Worm (Caenorhabditis elegans) whole organism, L4 larva: ENCODE measurements around the gene F20C5.7.

Source experiments
- D1046.2 ChIP-seq: fragments of 200-800 bp; sonication (Bioruptor generic); IDR thresholded peaks from 2 replicates; pipeline ENCODE4 v1.3.6; 2022; ENCODE audit warnings: missing genetic modification characterization, missing compliant biosample characterization
- F10B5.3 ChIP-seq: sonication (generic microtip); optimal IDR thresholded peaks from 2 replicates; lab custom pipeline; 2016; ENCODE audit warnings: mild to moderate bottlenecking, missing genetic modification characterization, missing compliant biosample characterization
- F44E2.7 ChIP-seq: fragments of 200-800 bp; sonication (Bioruptor generic); IDR thresholded peaks from 2 replicates; pipeline ENCODE4 v2.1.2; 2022; ENCODE audit warnings: missing genetic modification characterization, missing compliant biosample characterization
- F49E8.2 ChIP-seq: sonication (generic microtip); optimal IDR thresholded peaks from 2 replicates; lab custom pipeline; 2016; ENCODE audit warnings: missing compliant biosample characterization, mild to moderate bottlenecking, missing genetic modification characterization, borderline replicate concordance
- R02D3.7 ChIP-seq: fragments of 150-350 bp; sonication (generic microtip); optimal IDR thresholded peaks from 3 replicates; lab custom pipeline; 2014; ENCODE audit warnings: missing biosample characterization, missing genetic modification characterization
- T20F7.1 ChIP-seq: fragments of 200-800 bp; sonication (Bioruptor generic); optimal IDR thresholded peaks from 2 replicates; lab custom pipeline; 2018; ENCODE audit warnings: mild to moderate bottlenecking, missing genetic modification characterization, missing compliant biosample characterization
- T26A8.4 ChIP-seq: fragments of 200-800 bp; sonication (Bioruptor generic); IDR thresholded peaks from 2 replicates; pipeline ENCODE4 v1.3.6; 2022; ENCODE audit warnings: missing genetic modification characterization, missing compliant biosample characterization
- Y105C5A.15 ChIP-seq: fragments of 200-800 bp; sonication (Bioruptor generic); IDR thresholded peaks from 2 replicates; pipeline ENCODE4 v1.3.6; 2022; ENCODE audit warnings: missing genetic modification characterization, missing compliant biosample characterization
- ZK546.5 ChIP-seq, 2 experiments: sonication (generic microtip); optimal IDR thresholded peaks; 2 replicates each; lab custom pipeline; 2017; ENCODE audit warnings: missing biosample characterization in 2 of 2, missing genetic modification characterization in 2 of 2
- aha-1 ChIP-seq: fragments of 150-350 bp; peaks from one replicate; lab custom pipeline; 2014; ENCODE audit warnings: missing biosample characterization, missing genetic modification characterization
- aly-2 ChIP-seq: sonication (generic microtip); optimal IDR thresholded peaks from 2 replicates; lab custom pipeline; 2018; ENCODE audit warnings: missing biosample characterization, missing genetic modification characterization
- ama-1 ChIP-seq: fragments of 150-350 bp; optimal IDR thresholded peaks from 2 replicates; lab custom pipeline; 2014; ENCODE audit warnings: inconsistent platforms, mixed read lengths
- arid-1 ChIP-seq: fragments of 200-800 bp; sonication (Bioruptor generic); conservative IDR thresholded peaks from 2 replicates; pipeline ENCODE4 v1.3.6; 2022; ENCODE audit warnings: missing genetic modification reagents, missing genetic modification characterization, missing compliant biosample characterization
- attf-4 ChIP-seq: sonication (generic microtip); optimal IDR thresholded peaks from 3 replicates; lab custom pipeline; 2017; ENCODE audit warnings: missing biosample characterization, missing genetic modification characterization
- ceh-20 ChIP-seq: fragments of 200-800 bp; sonication (Bioruptor generic); IDR thresholded peaks from 2 replicates; pipeline ENCODE4 v1.3.6; 2022; ENCODE audit warnings: missing genetic modification reagents, missing genetic modification characterization, missing compliant biosample characterization
- ceh-32 ChIP-seq: sonication (generic microtip); optimal IDR thresholded peaks from 2 replicates; lab custom pipeline; 2016; ENCODE audit warnings: mild to moderate bottlenecking, missing genetic modification characterization, missing compliant biosample characterization; ENCODE audit not compliant: poor library complexity
- ceh-62 ChIP-seq: sonication (generic microtip); optimal IDR thresholded peaks from 2 replicates; lab custom pipeline; 2017; ENCODE audit warnings: missing biosample characterization, missing genetic modification characterization
- ceh-82 ChIP-seq: sonication (generic microtip); optimal IDR thresholded peaks from 2 replicates; lab custom pipeline; 2017; ENCODE audit warnings: missing biosample characterization, missing genetic modification characterization
- ctbp-1 ChIP-seq: fragments of 200-800 bp; sonication (Bioruptor generic); IDR thresholded peaks from 2 replicates; pipeline ENCODE4 v1.3.6; 2022; ENCODE audit warnings: missing genetic modification reagents, missing genetic modification characterization, missing compliant biosample characterization
- daf-16 ChIP-seq, 3 experiments: sonication (generic microtip); optimal IDR thresholded peaks; 2 replicates each; lab custom pipeline; 2016 to 2017; ENCODE audit warnings: missing genetic modification characterization in 3 of 3, missing genetic modification reagents in 3 of 3, mild to moderate bottlenecking in 2 of 3, missing compliant biosample characterization in 2 of 3, missing biosample characterization in 1 of 3, moderate library complexity in 1 of 3
- daf-8 ChIP-seq: fragments of 200-800 bp; sonication (Bioruptor generic); IDR thresholded peaks from 2 replicates; pipeline ENCODE4 v1.3.6; 2022; ENCODE audit warnings: missing genetic modification characterization, missing compliant biosample characterization
- dve-1 ChIP-seq: sonication (generic microtip); optimal IDR thresholded peaks from 2 replicates; lab custom pipeline; 2017; ENCODE audit warnings: antibody characterized with exemption, mild to moderate bottlenecking, missing genetic modification characterization, missing compliant biosample characterization; ENCODE audit not compliant: insufficient read depth
- hlh-11 ChIP-seq: fragments of 200-800 bp; sonication (Bioruptor generic); optimal IDR thresholded peaks from 2 replicates; lab custom pipeline; 2018; ENCODE audit warnings: mild to moderate bottlenecking, missing genetic modification characterization, missing compliant biosample characterization
- hmg-1.1 ChIP-seq: fragments of 200-800 bp; sonication (Bioruptor generic); IDR thresholded peaks from 2 replicates; pipeline ENCODE4 v1.3.6; 2022; ENCODE audit warnings: missing genetic modification reagents, missing genetic modification characterization, missing compliant biosample characterization
- lim-7 ChIP-seq: fragments of 200-800 bp; sonication (Bioruptor generic); IDR thresholded peaks from 2 replicates; pipeline ENCODE4 v1.3.6; 2022; ENCODE audit warnings: missing genetic modification characterization, missing compliant biosample characterization
- lin-1 ChIP-seq: fragments of 200-800 bp; sonication (Bioruptor generic); IDR thresholded peaks from 2 replicates; pipeline ENCODE4 v1.3.6; 2022; ENCODE audit warnings: missing genetic modification reagents, missing genetic modification characterization, missing compliant biosample characterization
- lin-13 ChIP-seq: fragments of 150-350 bp; optimal IDR thresholded peaks from 2 replicates; lab custom pipeline; 2014; ENCODE audit warnings: missing biosample characterization, missing genetic modification reagents, missing genetic modification characterization
- lin-39 ChIP-seq: fragments of 150-350 bp; optimal IDR thresholded peaks from 2 replicates; lab custom pipeline; 2014; ENCODE audit warnings: missing biosample characterization, missing genetic modification reagents, missing genetic modification characterization
- mdt-29 ChIP-seq: fragments of 200-800 bp; sonication (Bioruptor generic); IDR thresholded peaks from 2 replicates; pipeline ENCODE4 v1.3.6; 2022; ENCODE audit warnings: missing genetic modification reagents, missing genetic modification characterization, missing compliant biosample characterization
- mes-2 ChIP-seq: sonication (generic microtip); optimal IDR thresholded peaks from 2 replicates; lab custom pipeline; 2016; ENCODE audit warnings: missing genotype, mild to moderate bottlenecking, missing genetic modification characterization, missing compliant biosample characterization; ENCODE audit not compliant: poor library complexity, severe bottlenecking
- mxl-3 ChIP-seq: fragments of 200-800 bp; sonication (Bioruptor generic); optimal IDR thresholded peaks from 2 replicates; lab custom pipeline; 2018; ENCODE audit warnings: mild to moderate bottlenecking, missing genetic modification characterization, missing compliant biosample characterization
- nhr-10 ChIP-seq: fragments of 150-350 bp; optimal IDR thresholded peaks from 2 replicates; lab custom pipeline; 2014; ENCODE audit warnings: missing biosample characterization, missing genetic modification characterization
- nhr-11 ChIP-seq: fragments of 150-350 bp; optimal IDR thresholded peaks from 2 replicates; lab custom pipeline; 2014; ENCODE audit warnings: missing biosample characterization, missing genetic modification characterization
- nhr-111 ChIP-seq: fragments of 200-800 bp; sonication (Bioruptor generic); optimal IDR thresholded peaks from 2 replicates; lab custom pipeline; 2018; ENCODE audit warnings: mild to moderate bottlenecking, missing genetic modification characterization, missing compliant biosample characterization
- nhr-237 ChIP-seq: sonication (generic microtip); optimal IDR thresholded peaks from 2 replicates; lab custom pipeline; 2017; ENCODE audit warnings: missing biosample characterization, missing genetic modification characterization
- nhr-25 ChIP-seq: sonication (generic microtip); optimal IDR thresholded peaks from 2 replicates; lab custom pipeline; 2017; ENCODE audit warnings: missing genetic modification characterization, mild to moderate bottlenecking, missing compliant biosample characterization, antibody characterized with exemption, moderate library complexity, borderline replicate concordance; ENCODE audit not compliant: insufficient read depth
- nhr-6 ChIP-seq: fragments of 150-350 bp; optimal IDR thresholded peaks from 2 replicates; lab custom pipeline; 2014; ENCODE audit warnings: missing biosample characterization, missing genetic modification characterization
- nhr-76 ChIP-seq: fragments of 150-350 bp; optimal IDR thresholded peaks from 2 replicates; lab custom pipeline; 2014; ENCODE audit warnings: missing biosample characterization, missing genetic modification characterization
- nhr-77 ChIP-seq: fragments of 150-350 bp; optimal IDR thresholded peaks from 2 replicates; lab custom pipeline; 2014; ENCODE audit warnings: missing biosample characterization, missing genetic modification characterization
- pha-4 ChIP-seq, 2 experiments: fragments of 150-350 bp in 1 of 2; fragments of 200-800 bp in 1 of 2; sonication (Bioruptor generic) in 1 of 2; IDR thresholded peaks in 1 of 2; optimal IDR thresholded peaks in 1 of 2; 2 replicates each; pipeline versions ENCODE4 v1.3.6 to Lab custom; 2014 to 2022; ENCODE audit warnings: missing genetic modification characterization in 2 of 2, missing genetic modification reagents in 2 of 2, missing biosample characterization in 1 of 2, missing compliant biosample characterization in 1 of 2
- php-3 ChIP-seq: fragments of 200-800 bp; sonication (Bioruptor generic); IDR thresholded peaks from 2 replicates; pipeline ENCODE4 v1.3.6; 2022; ENCODE audit warnings: missing genetic modification reagents, missing genetic modification characterization, missing compliant biosample characterization
- pqm-1 ChIP-seq: sonication (generic microtip); optimal IDR thresholded peaks from 2 replicates; lab custom pipeline; 2017; ENCODE audit warnings: missing biosample characterization, missing genetic modification characterization
- saeg-2 ChIP-seq: fragments of 200-800 bp; sonication (Bioruptor generic); IDR thresholded peaks from 2 replicates; pipeline ENCODE4 v1.3.6; 2022; ENCODE audit warnings: missing genetic modification reagents, missing genetic modification characterization, missing compliant biosample characterization
- sdz-12 ChIP-seq: fragments of 200-800 bp; sonication (Bioruptor generic); optimal IDR thresholded peaks from 2 replicates; lab custom pipeline; 2018; ENCODE audit warnings: mild to moderate bottlenecking, missing genetic modification characterization, missing compliant biosample characterization
- skn-1 ChIP-seq: fragments of 150-350 bp; optimal IDR thresholded peaks from 2 replicates; lab custom pipeline; 2014; ENCODE audit warnings: missing biosample characterization, missing genetic modification characterization
- snpc-4 ChIP-seq: fragments of 150-350 bp; optimal IDR thresholded peaks from 2 replicates; lab custom pipeline; 2014; ENCODE audit warnings: missing biosample characterization, missing genetic modification characterization
- tag-97 ChIP-seq: fragments of 200-800 bp; sonication (Bioruptor generic); IDR thresholded peaks from 2 replicates; pipeline ENCODE4 v1.3.6; 2022; ENCODE audit warnings: missing genetic modification characterization, missing compliant biosample characterization
- unc-39 ChIP-seq: sonication (generic microtip); optimal IDR thresholded peaks from 2 replicates; lab custom pipeline; 2017; ENCODE audit warnings: missing biosample characterization, missing genetic modification characterization
- unc-62 ChIP-seq, 3 experiments: fragments of 150-350 bp in 1 of 3; sonication (generic microtip); optimal IDR thresholded peaks in 2 of 3; peaks in 1 of 3; 1 replicate in 1 of 3; 2 replicates in 2 of 3; lab custom pipeline; 2014 to 2017; ENCODE audit warnings: missing biosample characterization in 3 of 3, missing genetic modification characterization in 3 of 3, missing genetic modification reagents in 3 of 3, missing genotype in 1 of 3
- zfp-2 ChIP-seq: sonication (generic microtip); optimal IDR thresholded peaks from 2 replicates; lab custom pipeline; 2016; ENCODE audit warnings: mild to moderate bottlenecking, missing genetic modification characterization, missing compliant biosample characterization
- zfp-3 ChIP-seq: fragments of 200-800 bp; sonication (Bioruptor generic); conservative IDR thresholded peaks from 2 replicates; pipeline ENCODE4 v1.3.6; 2022; ENCODE audit warnings: missing genetic modification reagents, missing genetic modification characterization, missing compliant biosample characterization

F20C5.7 gene

DNA sequence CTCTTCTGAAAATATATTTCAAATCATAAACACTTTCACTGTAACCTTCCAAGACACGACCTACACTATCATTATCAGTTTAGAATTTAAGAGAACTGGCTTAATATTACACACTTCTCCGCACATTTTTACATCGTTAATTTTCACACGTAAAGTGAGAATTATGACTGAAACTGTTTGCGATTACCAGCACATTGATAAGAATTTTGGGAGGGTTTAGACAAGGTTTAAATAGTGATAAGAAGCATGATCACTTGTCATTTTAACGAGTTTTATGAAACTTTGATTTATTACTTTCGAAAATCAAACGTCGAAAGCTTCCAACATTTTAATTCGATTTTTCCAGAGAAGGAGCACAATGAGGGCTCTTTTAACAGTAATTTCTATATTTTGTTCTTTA lies 15.0 kb downstream of the F20C5.7 start, which contains the start of gene F21D5.3:
Gene F21D5.3 (plus strand): TSS at position 347 of the 400 bp plus-strand sequence.
- peak; percentile 47 for TF ChIP-seq hlh-11 (tag; lab: Kevin White, UChicago)
- TF ChIP-seq tag-97 (GFP tag; lab: Robert Waterston, UW) = no peak
- TF ChIP-seq mxl-3 (GFP tag; lab: Kevin White, UChicago) = no peak
- TF ChIP-seq F49E8.2 (tag; lab: Kevin White, UChicago) = no peak
- TF ChIP-seq nhr-25 (tag; lab: Kevin White, UChicago) = no peak
- TF ChIP-seq pha-4 (GFP tag; IDR thresholded peaks at IDR 0.05; lab: Robert Waterston, UW) = no peak
- no peak for TF ChIP-seq pha-4 (tag; optimal IDR thresholded peaks at IDR 0.05; lab: Kevin White, UChicago)
- TF ChIP-seq nhr-111 (GFP tag; lab: Kevin White, UChicago) = no peak
- TF ChIP-seq mes-2 = no peak
- no peak for TF ChIP-seq saeg-2 (GFP tag; lab: Robert Waterston, UW)
- TF ChIP-seq php-3 = peak; percentile 79
- no peak for TF ChIP-seq daf-16 (GFP tag; optimal IDR thresholded peaks at IDR 0.05; lab: Kevin White, UChicago)
- peak; percentile 67 for TF ChIP-seq daf-16 (tag; optimal IDR thresholded peaks at IDR 0.05; lab: Kevin White, UChicago)
- TF ChIP-seq lin-1 (GFP tag; lab: Robert Waterston, UW) = peak; percentile 47; the same call in 1 of the 2 replicates
- no peak for TF ChIP-seq unc-62 (GFP tag; optimal IDR thresholded peaks at IDR 0.05 in 1 of 2; lab: Kevin White, UChicago)
- no peak for TF ChIP-seq unc-62 (tag; optimal IDR thresholded peaks at IDR 0.05; lab: Kevin White, UChicago)
- no peak for TF ChIP-seq T26A8.4 (GFP tag; lab: Robert Waterston, UW)
- TF ChIP-seq R02D3.7 (tag; lab: Kevin White, UChicago) = no peak
- TF ChIP-seq snpc-4 = no peak
- TF ChIP-seq nhr-6 = no peak
- no peak for TF ChIP-seq lin-39 (tag; lab: Kevin White, UChicago)
- TF ChIP-seq nhr-237 (tag; lab: Kevin White, UChicago) = no peak
- no peak for TF ChIP-seq ama-1 (lab: Kevin White, UChicago)
- TF ChIP-seq lim-7 (GFP tag; lab: Robert Waterston, UW) = no peak
- no peak for TF ChIP-seq ceh-62 (tag; lab: Kevin White, UChicago)
- TF ChIP-seq zfp-3 (GFP tag; lab: Robert Waterston, UW) = no peak
- peak; percentile 71; the same call in 1 of the 2 replicates for TF ChIP-seq ceh-20 (GFP tag; lab: Robert Waterston, UW)
- TF ChIP-seq T20F7.1 (GFP tag; lab: Kevin White, UChicago) = peak; percentile 47
- no peak for TF ChIP-seq daf-8
- no peak for TF ChIP-seq lin-13 (GFP tag; lab: Kevin White, UChicago)
- no peak for TF ChIP-seq ZK546.5 (tag; optimal IDR thresholded peaks at IDR 0.05; lab: Kevin White, UChicago)
- no peak for TF ChIP-seq aha-1
- TF ChIP-seq arid-1 (GFP tag; lab: Robert Waterston, UW) = no peak
- TF ChIP-seq nhr-76 = no peak
- TF ChIP-seq attf-4 (tag; lab: Kevin White, UChicago) = no peak
- TF ChIP-seq nhr-77 (tag; lab: Kevin White, UChicago) = peak; percentile 67
- TF ChIP-seq F10B5.3 (tag; lab: Kevin White, UChicago) = no peak
- no peak for TF ChIP-seq ceh-32 (tag; lab: Kevin White, UChicago)
- TF ChIP-seq hmg-1.1 (GFP tag; lab: Robert Waterston, UW) = no peak
- TF ChIP-seq aly-2 (tag; lab: Kevin White, UChicago) = no peak
- no peak for TF ChIP-seq Y105C5A.15 (GFP tag; lab: Robert Waterston, UW)
- no peak for TF ChIP-seq nhr-10 (tag; lab: Kevin White, UChicago)
- TF ChIP-seq mdt-29 (GFP tag; lab: Robert Waterston, UW) = no peak
- TF ChIP-seq dve-1 (tag; lab: Kevin White, UChicago) = peak; percentile 63
- no peak for TF ChIP-seq F44E2.7 (GFP tag; lab: Robert Waterston, UW)
- TF ChIP-seq zfp-2 (tag; lab: Kevin White, UChicago) = no peak
- TF ChIP-seq unc-39 (tag; lab: Kevin White, UChicago) = no peak
- TF ChIP-seq skn-1 (tag; lab: Kevin White, UChicago) = no peak
- TF ChIP-seq D1046.2 (GFP tag; lab: Robert Waterston, UW) = no peak
- no peak for TF ChIP-seq nhr-11 (tag; lab: Kevin White, UChicago)
- TF ChIP-seq ceh-82 (tag; lab: Kevin White, UChicago) = no peak
- no peak for TF ChIP-seq sdz-12 (GFP tag; lab: Kevin White, UChicago)
- TF ChIP-seq pqm-1 (tag; lab: Kevin White, UChicago) = peak; percentile 96
- TF ChIP-seq ctbp-1 (GFP tag; lab: Robert Waterston, UW) = no peak
